Fruit fly (Drosophila melanogaster): Measurements from ENCODE around the gene S6k.

S6k gene

dm6 chr3L:5793967-5794366 is 16.8 kb downstream of the S6k start, which contains the start of gene Bre1:
TSS of gene Bre1 (minus strand) at chr3L:5794192.
- TF ChIP-seq CG14050 (GFP tag; IDR thresholded peaks at IDR 0.05): no peak
- TF ChIP-seq pros (GFP tag; optimal IDR thresholded peaks at IDR 0.05): no peak
- no peak for TF ChIP-seq otp (GFP tag; IDR thresholded peaks at IDR 0.05)
- peak; percentile 93 for TF ChIP-seq CG4617 (GFP tag; optimal IDR thresholded peaks at IDR 0.05; ENCODE audit: borderline replicate concordance)
- peak; percentile 1 for TF ChIP-seq CG1792 (GFP tag; optimal IDR thresholded peaks at IDR 0.05)
- peak; percentile 72; the same call in 2 of the 3 replicates for TF ChIP-seq CG6791 (GFP tag; IDR thresholded peaks at IDR 0.05; ENCODE audit: partially characterized antibody)
- TF ChIP-seq CG8089 (GFP tag; optimal IDR thresholded peaks at IDR 0.05): no peak
- 0 out of 4 replicates have a peak, but pooled peaks have one; percentile 73 for TF ChIP-seq chinmo (GFP tag; IDR thresholded peaks at IDR 0.05; ENCODE audit: partially characterized antibody)
- TF ChIP-seq bbx (GFP tag; IDR thresholded peaks at IDR 0.05; ENCODE audit: partially characterized antibody): peak; percentile 85
- peak; percentile 44 for TF ChIP-seq CG3847 (GFP tag; IDR thresholded peaks at IDR 0.05)
- peak; percentile 87 for TF ChIP-seq MESR4 (GFP tag; optimal IDR thresholded peaks at IDR 0.05)
- peak; percentile 41; the same call in 1 of the 2 replicates for TF ChIP-seq inv (GFP tag; IDR thresholded peaks at IDR 0.05; ENCODE audit: partially characterized antibody)
- no peak for TF ChIP-seq CG9215 (GFP tag; IDR thresholded peaks at IDR 0.05)
- peak; percentile 99 for TF ChIP-seq her (GFP tag; optimal IDR thresholded peaks at IDR 0.05)
- TF ChIP-seq cwo (GFP tag; optimal IDR thresholded peaks at IDR 0.05): no peak
- TF ChIP-seq hbn (GFP tag; IDR thresholded peaks at IDR 0.05; ENCODE audit: partially characterized antibody): peak; percentile 78
- TF ChIP-seq CG8388 (GFP tag; optimal IDR thresholded peaks at IDR 0.05): no peak
- TF ChIP-seq lilli (GFP tag; optimal IDR thresholded peaks at IDR 0.05): no peak
- peak; percentile 55 for TF ChIP-seq nmo (GFP tag; optimal IDR thresholded peaks at IDR 0.05)
- no peak for TF ChIP-seq bab2 (GFP tag; optimal IDR thresholded peaks at IDR 0.05)
- no peak for TF ChIP-seq prd (optimal IDR thresholded peaks at IDR 0.05)
- TF ChIP-seq prd (GFP tag; IDR thresholded peaks at IDR 0.05): 0 out of 3 replicates have a peak, but pooled peaks have one; percentile 23
- TF ChIP-seq crp (GFP tag; optimal IDR thresholded peaks at IDR 0.05): no peak
- no peak for TF ChIP-seq so (GFP tag; IDR thresholded peaks at IDR 0.05)
- TF ChIP-seq Usf (GFP tag; optimal IDR thresholded peaks at IDR 0.05): no peak
- TF ChIP-seq CG9797 (GFP tag; optimal IDR thresholded peaks at IDR 0.05): peak; percentile 99
- TF ChIP-seq CG17186 (GFP tag; optimal IDR thresholded peaks at IDR 0.05): peak; percentile 48
- TF ChIP-seq vvl (GFP tag; IDR thresholded peaks at IDR 0.05): 0 out of 2 replicates have a peak, but pooled peaks have one; percentile 22
- peak; percentile 82 for TF ChIP-seq MBD-R2 (GFP tag; IDR thresholded peaks at IDR 0.05)
- TF ChIP-seq Dll (GFP tag; IDR thresholded peaks at IDR 0.05; ENCODE audit: partially characterized antibody): peak; percentile 77
- no peak for TF ChIP-seq wor (GFP tag; IDR thresholded peaks at IDR 0.05)
- no peak for TF ChIP-seq bigmax (GFP tag; optimal IDR thresholded peaks at IDR 0.05)
- TF ChIP-seq Stat92E (GFP tag; optimal IDR thresholded peaks at IDR 0.05): peak in 1 of 3 experiments; percentile 50
- no peak for TF ChIP-seq CG11695 (GFP tag; IDR thresholded peaks at IDR 0.05)
- peak; percentile 34; the same call in 1 of the 2 replicates for TF ChIP-seq CG42726 (GFP tag; IDR thresholded peaks at IDR 0.05; ENCODE audit: partially characterized antibody)
- TF ChIP-seq CG10366 (GFP tag; IDR thresholded peaks at IDR 0.05): no peak
- no peak for TF ChIP-seq pita (GFP tag; optimal IDR thresholded peaks at IDR 0.05)
- TF ChIP-seq CG10267 (tag; optimal IDR thresholded peaks at IDR 0.05): peak; percentile 71
- peak; percentile 72 for TF ChIP-seq phol (tag; optimal IDR thresholded peaks at IDR 0.05)
- peak; percentile 73 for TF ChIP-seq Ets97D (GFP tag; optimal IDR thresholded peaks at IDR 0.05)
- TF ChIP-seq CG17829 (tag; optimal IDR thresholded peaks at IDR 0.05): peak; percentile 38
- no peak for TF ChIP-seq CG10321 (GFP tag; IDR thresholded peaks at IDR 0.05)
- TF ChIP-seq CG32772 (GFP tag; IDR thresholded peaks at IDR 0.05): no peak
- 0 out of 3 replicates have a peak, but pooled peaks have one; percentile 55 for TF ChIP-seq hb (GFP tag; IDR thresholded peaks at IDR 0.05; ENCODE audit: partially characterized antibody)
- TF ChIP-seq Sin3A (optimal IDR thresholded peaks at IDR 0.05): peak; percentile 74
- TF ChIP-seq CG34224 (GFP tag; IDR thresholded peaks at IDR 0.05; ENCODE audit: partially characterized antibody): peak; percentile 83
- TF ChIP-seq CG2889 (GFP tag; IDR thresholded peaks at IDR 0.05): no peak
- peak; percentile 85 for TF ChIP-seq amos (GFP tag; IDR thresholded peaks at IDR 0.05; ENCODE audit: partially characterized antibody)
- no peak for TF ChIP-seq Ravus (GFP tag; IDR thresholded peaks at IDR 0.05)
- TF ChIP-seq Nf-YC (tag; optimal IDR thresholded peaks at IDR 0.05): peak; percentile 3

Measured in whole organism, embryonic.